Worm (Caenorhabditis elegans) whole organism, young adult: ENCODE data around the gene B0238.15.
A peak's percentile ranks its signal among the peaks of the same experiment; 100 is the strongest.

ENCODE experiments used
- B0019.2 ChIP-seq: fragments of 200-800 bp; sonication (Bioruptor generic); conservative IDR thresholded peaks from 2 replicates; pipeline ENCODE4 v1.3.6; 2022; ENCODE audit warnings: missing genetic modification reagents, missing genetic modification characterization, missing compliant biosample characterization
- B0336.3 ChIP-seq: fragments of 200-800 bp; sonication (Bioruptor generic); IDR thresholded peaks from 2 replicates; pipeline ENCODE4 v1.3.6; 2022; ENCODE audit warnings: missing genetic modification characterization, missing compliant biosample characterization
- C06A6.2 ChIP-seq: fragments of 200-800 bp; sonication (Bioruptor generic); conservative IDR thresholded peaks from 2 replicates; pipeline ENCODE4 v1.3.6; 2022; ENCODE audit warnings: missing genetic modification characterization, missing compliant biosample characterization
- C17E4.6 ChIP-seq: fragments of 200-800 bp; sonication (Bioruptor generic); IDR thresholded peaks from 2 replicates; pipeline ENCODE4 v1.3.6; 2022; ENCODE audit warnings: missing genetic modification reagents, missing genetic modification characterization, missing compliant biosample characterization
- D2030.7 ChIP-seq: fragments of 200-800 bp; sonication (Bioruptor generic); IDR thresholded peaks from 2 replicates; pipeline ENCODE4 v1.3.6; 2022; ENCODE audit warnings: missing genetic modification reagents, missing genetic modification characterization, missing compliant biosample characterization
- F23B12.7 ChIP-seq: sonication (generic microtip); optimal IDR thresholded peaks from 2 replicates; lab custom pipeline; 2017; ENCODE audit warnings: missing genetic modification characterization, mild to moderate bottlenecking, missing compliant biosample characterization, antibody characterized with exemption, moderate library complexity; ENCODE audit not compliant: insufficient read depth
- F33H1.4 ChIP-seq: fragments of 200-800 bp; sonication (Bioruptor generic); IDR thresholded peaks from 2 replicates; pipeline ENCODE4 v1.3.6; 2022; ENCODE audit warnings: missing genetic modification reagents, missing genetic modification characterization, missing compliant biosample characterization
- F49E8.2 ChIP-seq: sonication (generic microtip); optimal IDR thresholded peaks from 3 replicates; lab custom pipeline; 2017; ENCODE audit warnings: missing genetic modification characterization, mild to moderate bottlenecking, missing compliant biosample characterization, antibody characterized with exemption, moderate library complexity; ENCODE audit not compliant: insufficient read depth
- F57A8.1 ChIP-seq: fragments of 200-800 bp; sonication (Bioruptor generic); optimal IDR thresholded peaks from 2 replicates; lab custom pipeline; 2018; ENCODE audit warnings: mild to moderate bottlenecking, missing genetic modification characterization, moderate library complexity, missing compliant biosample characterization
- F57C9.4 ChIP-seq: sonication (generic microtip); optimal IDR thresholded peaks from 2 replicates; lab custom pipeline; 2017; ENCODE audit warnings: mild to moderate bottlenecking, missing genetic modification characterization, missing compliant biosample characterization
- Y53F4B.3 ChIP-seq: fragments of 200-800 bp; sonication (Bioruptor generic); IDR thresholded peaks from 2 replicates; pipeline ENCODE4 v1.3.6; 2022; ENCODE audit warnings: missing genetic modification reagents, missing genetic modification characterization, missing compliant biosample characterization
- Y56A3A.18 ChIP-seq: fragments of 200-800 bp; sonication (Bioruptor generic); IDR thresholded peaks from 2 replicates; pipeline ENCODE4 v1.3.6; 2022; ENCODE audit warnings: missing genetic modification reagents, missing genetic modification characterization, missing compliant biosample characterization
- Y95B8A.8 ChIP-seq: fragments of 200-800 bp; sonication (Bioruptor generic); IDR thresholded peaks from 2 replicates; pipeline ENCODE4 v1.3.6; 2022; ENCODE audit warnings: missing genetic modification reagents, missing genetic modification characterization, missing compliant biosample characterization
- aptf-2 ChIP-seq: fragments of 200-800 bp; sonication (Bioruptor generic); conservative IDR thresholded peaks from 2 replicates; pipeline ENCODE4 v1.3.6; 2022; ENCODE audit warnings: missing genetic modification reagents, missing genetic modification characterization, missing compliant biosample characterization
- atf-7 ChIP-seq: sonication (generic microtip); optimal IDR thresholded peaks from 2 replicates; lab custom pipeline; 2017; ENCODE audit warnings: mild to moderate bottlenecking, missing genetic modification characterization, missing compliant biosample characterization
- attf-3 ChIP-seq: fragments of 200-800 bp; sonication (Bioruptor generic); conservative IDR thresholded peaks from 2 replicates; pipeline ENCODE4 v1.3.6; 2022; ENCODE audit warnings: missing genetic modification reagents, missing genetic modification characterization, missing compliant biosample characterization
- attf-5 ChIP-seq: fragments of 200-800 bp; sonication (Bioruptor generic); optimal IDR thresholded peaks from 2 replicates; lab custom pipeline; 2018; ENCODE audit warnings: mild to moderate bottlenecking, missing genetic modification characterization, missing compliant biosample characterization
- attf-6 ChIP-seq: fragments of 200-800 bp; sonication (Bioruptor generic); IDR thresholded peaks from 2 replicates; pipeline ENCODE4 v1.3.6; 2022; ENCODE audit warnings: missing genetic modification reagents, missing genetic modification characterization, missing compliant biosample characterization
- bed-2 ChIP-seq: fragments of 200-800 bp; sonication (Bioruptor generic); IDR thresholded peaks from 2 replicates; pipeline ENCODE4 v1.3.6; 2022; ENCODE audit warnings: missing genetic modification reagents, missing genetic modification characterization, missing compliant biosample characterization
- ceh-58 ChIP-seq: fragments of 200-800 bp; sonication (Bioruptor generic); IDR thresholded peaks from 2 replicates; pipeline ENCODE4 v1.3.6; 2022; ENCODE audit warnings: missing genetic modification characterization, missing compliant biosample characterization
- ceh-79 ChIP-seq: sonication (generic microtip); optimal IDR thresholded peaks from 2 replicates; lab custom pipeline; 2017; ENCODE audit warnings: mild to moderate bottlenecking, missing genetic modification characterization, missing compliant biosample characterization
- ceh-91 ChIP-seq: fragments of 200-800 bp; sonication (Bioruptor generic); IDR thresholded peaks from 2 replicates; pipeline ENCODE4 v1.3.6; 2022; ENCODE audit warnings: missing genetic modification reagents, missing genetic modification characterization, missing compliant biosample characterization
- dpl-1 ChIP-seq: fragments of 150-350 bp; optimal IDR thresholded peaks from 2 replicates; lab custom pipeline; 2014; ENCODE audit warnings: missing biosample characterization, missing genetic modification reagents, missing genetic modification characterization
- egl-44 ChIP-seq: fragments of 200-800 bp; sonication (Bioruptor generic); IDR thresholded peaks from 2 replicates; pipeline ENCODE4 v1.3.6; 2022; ENCODE audit warnings: missing genetic modification reagents, missing genetic modification characterization, missing compliant biosample characterization
- egrh-3 ChIP-seq: fragments of 200-800 bp; sonication (Bioruptor generic); IDR thresholded peaks from 2 replicates; pipeline ENCODE4 v1.3.6; 2022; ENCODE audit warnings: missing genetic modification reagents, missing genetic modification characterization, missing compliant biosample characterization
- hlh-12 ChIP-seq: sonication (generic microtip); optimal IDR thresholded peaks from 2 replicates; lab custom pipeline; 2016; ENCODE audit warnings: missing genetic modification characterization, missing compliant biosample characterization
- hlh-26 ChIP-seq: fragments of 200-800 bp; sonication (Bioruptor generic); conservative IDR thresholded peaks from 2 replicates; pipeline ENCODE4 v1.3.6; 2022; ENCODE audit warnings: missing genetic modification reagents, missing genetic modification characterization, missing compliant biosample characterization
- hsf-1 ChIP-seq: fragments of 200-800 bp; sonication (Bioruptor generic); IDR thresholded peaks from 2 replicates; pipeline ENCODE4 v1.3.6; 2022; ENCODE audit warnings: missing genetic modification reagents, missing genetic modification characterization, missing compliant biosample characterization
- lag-1 ChIP-seq: fragments of 200-800 bp; sonication (Bioruptor generic); IDR thresholded peaks from 2 replicates; pipeline ENCODE4 v1.3.6; 2022; ENCODE audit warnings: missing genetic modification reagents, missing genetic modification characterization, missing compliant biosample characterization
- lin-35 ChIP-seq, 3 experiments: fragments of 150-350 bp in 2 of 3; sonication (generic microtip) in 1 of 3; optimal IDR thresholded peaks; 2 replicates each; lab custom pipeline; 2014 to 2018; ENCODE audit warnings: missing biosample characterization in 3 of 3, missing genetic modification characterization in 3 of 3, missing genetic modification reagents in 3 of 3
- lsl-1 ChIP-seq: fragments of 200-800 bp; sonication (Bioruptor generic); optimal IDR thresholded peaks from 2 replicates; lab custom pipeline; 2018; ENCODE audit warnings: mild to moderate bottlenecking, missing genetic modification characterization, moderate library complexity, missing compliant biosample characterization
- lsy-27 ChIP-seq: sonication (generic microtip); optimal IDR thresholded peaks from 2 replicates; lab custom pipeline; 2017; ENCODE audit warnings: missing genetic modification characterization, mild to moderate bottlenecking, missing compliant biosample characterization, antibody characterized with exemption, missing genotype, borderline replicate concordance; ENCODE audit not compliant: insufficient read depth
- madf-10 ChIP-seq: sonication (generic microtip); optimal IDR thresholded peaks from 2 replicates; lab custom pipeline; 2016; ENCODE audit warnings: mild to moderate bottlenecking, missing genetic modification characterization, missing compliant biosample characterization
- madf-3 ChIP-seq: fragments of 200-800 bp; sonication (Bioruptor generic); IDR thresholded peaks from 2 replicates; pipeline ENCODE4 v1.3.6; 2022; ENCODE audit warnings: missing genetic modification reagents, missing genetic modification characterization, missing compliant biosample characterization
- madf-8 ChIP-seq: fragments of 200-800 bp; sonication (Bioruptor generic); conservative IDR thresholded peaks from 2 replicates; pipeline ENCODE4 v1.3.6; 2022; ENCODE audit warnings: missing genetic modification reagents, missing genetic modification characterization, missing compliant biosample characterization
- mcd-1 ChIP-seq: fragments of 200-800 bp; sonication (Bioruptor generic); IDR thresholded peaks from 2 replicates; pipeline ENCODE4 v1.3.6; 2022; ENCODE audit warnings: missing genetic modification reagents, missing genetic modification characterization, missing compliant biosample characterization
- mes-4 ChIP-seq: sonication (generic microtip); optimal IDR thresholded peaks from 2 replicates; lab custom pipeline; 2016; ENCODE audit warnings: missing genotype, missing genetic modification characterization, missing compliant biosample characterization
- nhr-27 ChIP-seq: fragments of 200-800 bp; sonication (Bioruptor generic); optimal IDR thresholded peaks from 2 replicates; lab custom pipeline; 2018; ENCODE audit warnings: mild to moderate bottlenecking, missing genetic modification characterization, moderate library complexity, missing compliant biosample characterization
- sdz-38 ChIP-seq: sonication (generic microtip); optimal IDR thresholded peaks from 2 replicates; lab custom pipeline; 2016; ENCODE audit warnings: missing genotype, missing genetic modification characterization, missing compliant biosample characterization
- snpc-1.3 ChIP-seq: sonication (generic microtip); optimal IDR thresholded peaks from 2 replicates; lab custom pipeline; 2017; ENCODE audit warnings: missing genetic modification characterization, mild to moderate bottlenecking, missing compliant biosample characterization, antibody characterized with exemption, moderate library complexity, missing genotype, missing genetic modification reagents; ENCODE audit not compliant: insufficient read depth
- somi-1 ChIP-seq: fragments of 200-800 bp; sonication (Bioruptor generic); optimal IDR thresholded peaks from 2 replicates; lab custom pipeline; 2018; ENCODE audit warnings: mild to moderate bottlenecking, missing genetic modification characterization, missing compliant biosample characterization
- sptf-2 ChIP-seq: fragments of 200-800 bp; sonication (Bioruptor generic); optimal IDR thresholded peaks from 2 replicates; lab custom pipeline; 2018; ENCODE audit warnings: mild to moderate bottlenecking, missing genetic modification characterization, missing compliant biosample characterization
- tbp1 ChIP-seq: fragments of 200-800 bp; sonication (Bioruptor generic); optimal IDR thresholded peaks from 2 replicates; lab custom pipeline; 2018; ENCODE audit warnings: mild to moderate bottlenecking, missing genetic modification characterization, missing compliant biosample characterization
- tlf-1 ChIP-seq: fragments of 200-800 bp; sonication (Bioruptor generic); optimal IDR thresholded peaks from 2 replicates; lab custom pipeline; 2018; ENCODE audit warnings: mild to moderate bottlenecking, missing genetic modification characterization, missing compliant biosample characterization
- unc-62 ChIP-seq: fragments of 150-350 bp; optimal IDR thresholded peaks from 2 replicates; lab custom pipeline; 2014; ENCODE audit warnings: missing biosample characterization, missing genetic modification reagents, missing genetic modification characterization
- xnd-1 ChIP-seq: sonication (generic microtip); optimal IDR thresholded peaks from 2 replicates; lab custom pipeline; 2016; ENCODE audit warnings: missing genotype, missing genetic modification reagents, missing genetic modification characterization, missing compliant biosample characterization
- zfh-2 ChIP-seq: fragments of 200-800 bp; sonication (Bioruptor generic); conservative IDR thresholded peaks from 2 replicates; pipeline ENCODE4 v1.3.6; 2022; ENCODE audit warnings: missing genetic modification reagents, missing genetic modification characterization, missing compliant biosample characterization
- ztf-25 ChIP-seq: fragments of 200-800 bp; sonication (Bioruptor generic); IDR thresholded peaks from 2 replicates; pipeline ENCODE4 v1.3.6; 2022; ENCODE audit warnings: missing genetic modification reagents, missing genetic modification characterization, missing compliant biosample characterization
- ztf-3 ChIP-seq: fragments of 200-800 bp; sonication (Bioruptor generic); optimal IDR thresholded peaks from 2 replicates; lab custom pipeline; 2018; ENCODE audit warnings: mild to moderate bottlenecking, missing genetic modification characterization, missing compliant biosample characterization

The B0238.15 gene

ce11 chrV:5271487-5271886 is 31.5 kb downstream of the B0238.15 start (continued):
- TF ChIP-seq Y56A3A.18 (GFP tag; lab: Robert Waterston, UW) (no peak), attf-5 (GFP tag; lab: Kevin White, UChicago) (peak; percentile 64), lsl-1 (no peak), attf-3 (no peak), ztf-25 (GFP tag; lab: Robert Waterston, UW) (no peak), C06A6.2 (GFP tag; lab: Robert Waterston, UW) (0 out of 2 replicates have a peak, but pooled peaks have one; percentile 14), somi-1 (GFP tag; lab: Kevin White, UChicago) (peak; percentile 81), B0336.3 (GFP tag; lab: Robert Waterston, UW) (peak; percentile 78), hsf-1 (GFP tag; lab: Robert Waterston, UW) (no peak), Y95B8A.8 (GFP tag; lab: Robert Waterston, UW) (no peak), F33H1.4 (no peak), madf-3 (GFP tag; lab: Robert Waterston, UW) (no peak), Y53F4B.3 (GFP tag; lab: Robert Waterston, UW) (no peak), attf-6 (no peak), bed-2 (GFP tag; lab: Robert Waterston, UW) (no peak), snpc-1.3 (no peak), hlh-12 (tag; lab: Kevin White, UChicago) (no peak), zfh-2 (GFP tag; lab: Robert Waterston, UW) (peak; percentile 86), mcd-1 (GFP tag; lab: Robert Waterston, UW) (peak; percentile 76), F57A8.1 (GFP tag; lab: Kevin White, UChicago) (no peak), unc-62 (peak; percentile 4), tbp1 (peak; percentile 39), F23B12.7 (tag; lab: Kevin White, UChicago) (no peak), dpl-1 (no peak), egl-44 (GFP tag; lab: Robert Waterston, UW) (peak; percentile 84; the same call in 1 of the 2 replicates), hlh-26 (GFP tag; lab: Robert Waterston, UW) (no peak), xnd-1 (no peak), B0019.2 (GFP tag; lab: Robert Waterston, UW) (no peak), lin-35 (GFP tag; optimal IDR thresholded peaks at IDR 0.05; lab: Kevin White, UChicago) (no peak), tlf-1 (GFP tag; lab: Kevin White, UChicago) (no peak), madf-10 (tag; lab: Kevin White, UChicago) (peak; percentile 42), aptf-2 (GFP tag; lab: Robert Waterston, UW) (no peak), ztf-3 (GFP tag; lab: Kevin White, UChicago) (no peak), egrh-3 (GFP tag; lab: Robert Waterston, UW) (no peak), ceh-79 (tag; lab: Kevin White, UChicago) (no peak), F49E8.2 (tag; lab: Kevin White, UChicago) (no peak), atf-7 (tag; lab: Kevin White, UChicago) (peak; percentile 82), lag-1 (GFP tag; lab: Robert Waterston, UW) (no peak), sptf-2 (GFP tag; lab: Kevin White, UChicago) (no peak), ceh-91 (no peak), C17E4.6 (GFP tag; lab: Robert Waterston, UW) (no peak), ceh-58 (no peak), F57C9.4 (tag; lab: Kevin White, UChicago) (no peak), nhr-27 (tag; lab: Kevin White, UChicago) (no peak), D2030.7 (GFP tag; lab: Robert Waterston, UW) (no peak), madf-8 (GFP tag; lab: Robert Waterston, UW) (no peak), lsy-27 (tag; lab: Kevin White, UChicago) (no peak), sdz-38 (no peak), mes-4 (tag; lab: Kevin White, UChicago) (no peak)
